Worm (Caenorhabditis elegans): ENCODE data around the gene T10C6.15.

- no peak for TF ChIP-seq unc-62 (GFP tag; optimal IDR thresholded peaks at IDR 0.05 in 1 of 2)
- no peak for TF ChIP-seq unc-62 (tag; optimal IDR thresholded peaks at IDR 0.05)
- no peak for TF ChIP-seq ZK337.2 (GFP tag; IDR thresholded peaks at IDR 0.05)
- no peak for TF ChIP-seq fos-1 (tag; optimal IDR thresholded peaks at IDR 0.05)
- TF ChIP-seq attf-4 (tag; optimal IDR thresholded peaks at IDR 0.05), result no peak
- TF ChIP-seq dmd-9 (GFP tag; IDR thresholded peaks at IDR 0.05), result no peak
- TF ChIP-seq lsy-2 (tag; optimal IDR thresholded peaks at IDR 0.05), result no peak
- no peak for TF ChIP-seq jun-1 (tag; optimal IDR thresholded peaks at IDR 0.05)
- TF ChIP-seq duxl-1 (tag; optimal IDR thresholded peaks at IDR 0.05; ENCODE audit: poor library complexity), result no peak
Measured at ce11 chrV:16033491-16033890, 12.2 kb downstream of the T10C6.15 start.
